Worm (Caenorhabditis elegans) whole organism, early embryonic: Measurements from ENCODE around the gene srlf-29.

ENCODE experiments used
- B0310.2 ChIP-seq: sonication (generic microtip); optimal IDR thresholded peaks from 2 replicates; lab custom pipeline; 2016; ENCODE audit warnings: mild to moderate bottlenecking, missing genetic modification characterization, missing compliant biosample characterization
- F13C5.2 ChIP-seq: sonication (generic microtip); optimal IDR thresholded peaks from 2 replicates; lab custom pipeline; 2017; ENCODE audit warnings: mild to moderate bottlenecking, missing genetic modification characterization, inconsistent platforms, missing compliant biosample characterization
- aly-1 ChIP-seq: sonication (generic microtip); optimal IDR thresholded peaks from 2 replicates; lab custom pipeline; 2016; ENCODE audit warnings: missing genetic modification characterization, missing compliant biosample characterization
- ama-1 ChIP-seq: fragments of 150-350 bp; optimal IDR thresholded peaks from 2 replicates; lab custom pipeline; 2014
- ceh-13 ChIP-seq: fragments of 200-800 bp; sonication (Bioruptor generic); optimal IDR thresholded peaks from 2 replicates; lab custom pipeline; 2018; ENCODE audit warnings: mild to moderate bottlenecking, missing genetic modification characterization, missing compliant biosample characterization
- ceh-36 ChIP-seq: sonication (generic microtip); optimal IDR thresholded peaks from 2 replicates; lab custom pipeline; 2016; ENCODE audit warnings: missing genetic modification characterization, inconsistent platforms, missing compliant biosample characterization
- ets-7 ChIP-seq: sonication (generic microtip); optimal IDR thresholded peaks from 2 replicates; lab custom pipeline; 2016; ENCODE audit warnings: missing genotype, missing genetic modification characterization, missing compliant biosample characterization
- flt-1 ChIP-seq: fragments of 200-800 bp; sonication (Bioruptor generic); IDR thresholded peaks from 2 replicates; pipeline ENCODE4 v1.3.6; 2022; ENCODE audit warnings: missing genetic modification characterization, missing compliant biosample characterization
- hmbx-1 ChIP-seq: sonication (generic microtip); optimal IDR thresholded peaks from 2 replicates; lab custom pipeline; 2016; ENCODE audit warnings: mild to moderate bottlenecking, missing genetic modification characterization, missing compliant biosample characterization
- hmg-4 ChIP-seq: fragments of 200-800 bp; sonication (Bioruptor generic); optimal IDR thresholded peaks from 2 replicates; lab custom pipeline; 2018; ENCODE audit warnings: mild to moderate bottlenecking, missing genetic modification characterization, missing compliant biosample characterization
- hnd-1 ChIP-seq: sonication (generic microtip); optimal IDR thresholded peaks from 2 replicates; lab custom pipeline; 2016; ENCODE audit warnings: missing genetic modification characterization, missing compliant biosample characterization
- pes-1 ChIP-seq: fragments of 200-800 bp; sonication (Bioruptor generic); IDR thresholded peaks from 2 replicates; pipeline ENCODE4 v1.3.6; 2022; ENCODE audit warnings: missing genetic modification reagents, missing genetic modification characterization, missing compliant biosample characterization
- scrt-1 ChIP-seq: fragments of 200-800 bp; sonication (Bioruptor generic); IDR thresholded peaks from 2 replicates; pipeline ENCODE4 v1.3.6; 2022; ENCODE audit warnings: missing genetic modification characterization, missing compliant biosample characterization
- sea-1 ChIP-seq: fragments of 200-800 bp; sonication (Bioruptor generic); conservative IDR thresholded peaks from 2 replicates; pipeline ENCODE4 v1.3.6; 2022; ENCODE audit warnings: missing genetic modification characterization, missing compliant biosample characterization
- tbx-11 ChIP-seq: fragments of 200-800 bp; sonication (Bioruptor generic); IDR thresholded peaks from 2 replicates; pipeline ENCODE4 v1.3.6; 2022; ENCODE audit warnings: missing genetic modification characterization, missing compliant biosample characterization
- tbx-37 ChIP-seq: fragments of 200-800 bp; sonication (Bioruptor generic); conservative IDR thresholded peaks from 2 replicates; pipeline ENCODE4 v1.3.6; 2022; ENCODE audit warnings: missing genetic modification reagents, missing genetic modification characterization, missing compliant biosample characterization
- tra-4 ChIP-seq: sonication (generic microtip); optimal IDR thresholded peaks from 2 replicates; lab custom pipeline; 2017; ENCODE audit warnings: missing genetic modification characterization, missing compliant biosample characterization

srlf-29 gene

ce11 chrII:1683742-1684141, 17.6 kb downstream of the srlf-29 start, which contains the start of gene fbxb-25:
Gene fbxb-25 (plus strand): TSS chrII:1684042.
- TF ChIP-seq B0310.2 (tag; lab: Kevin White, UChicago) (no peak), F13C5.2 (tag; lab: Kevin White, UChicago) (no peak), flt-1 (GFP tag; lab: Robert Waterston, UW) (no peak), hmbx-1 (tag; lab: Kevin White, UChicago) (no peak), aly-1 (no peak), ets-7 (tag; lab: Kevin White, UChicago) (no peak), ceh-13 (no peak), hmg-4 (no peak), ama-1 (lab: Kevin White, UChicago) (no peak), tra-4 (no peak), scrt-1 (no peak)

ce11 chrII:1688813-1689212, 22.7 kb downstream of the srlf-29 start, which contains the start of the genes fbxb-18 and fbxb-19:
Gene fbxb-18 (minus strand): TSS chrII:1688913.
Gene fbxb-19 (minus strand): TSS chrII:1689181.
- TF ChIP-seq tbx-37 (no peak), tra-4 (no peak), flt-1 (GFP tag; lab: Robert Waterston, UW) (no peak), aly-1 (no peak), pes-1 (GFP tag; lab: Robert Waterston, UW) (no peak), hmbx-1 (tag; lab: Kevin White, UChicago) (no peak), hnd-1 (tag; lab: Kevin White, UChicago) (no peak), hmg-4 (no peak), ama-1 (lab: Kevin White, UChicago) (no peak), scrt-1 (no peak), ceh-36 (no peak), ets-7 (tag; lab: Kevin White, UChicago) (no peak)

ce11 chrII:1691011-1691410, 24.9 kb downstream of the srlf-29 start, which contains the start of gene fbxc-22:
Gene fbxc-22 (minus strand): TSS chrII:1691111.
- no peak for TF ChIP-seq tbx-11
- TF ChIP-seq hmg-4 = no peak
- TF ChIP-seq ceh-13 = no peak
- TF ChIP-seq hmbx-1 (tag; lab: Kevin White, UChicago) = no peak
- TF ChIP-seq B0310.2 (tag; lab: Kevin White, UChicago) = no peak
- no peak for TF ChIP-seq sea-1 (GFP tag; lab: Robert Waterston, UW)
- TF ChIP-seq ceh-36 = no peak
- no peak for TF ChIP-seq tbx-37
- no peak for TF ChIP-seq ama-1 (lab: Kevin White, UChicago)
- TF ChIP-seq tra-4 = no peak
- TF ChIP-seq aly-1 = no peak
- no peak for TF ChIP-seq flt-1 (GFP tag; lab: Robert Waterston, UW)
- TF ChIP-seq ets-7 (tag; lab: Kevin White, UChicago) = no peak

- TF ChIP-seq ceh-36 (no peak), hnd-1 (tag; lab: Kevin White, UChicago) (no peak), aly-1 (no peak), ceh-13 (no peak), tbx-37 (no peak)
Measured at ce11 chrII:1692827-1693226, 26.7 kb downstream of the srlf-29 start, which contains the start of gene fbxc-21. Gene fbxc-21 (minus strand): TSS chrII:1692927.

DNA sequence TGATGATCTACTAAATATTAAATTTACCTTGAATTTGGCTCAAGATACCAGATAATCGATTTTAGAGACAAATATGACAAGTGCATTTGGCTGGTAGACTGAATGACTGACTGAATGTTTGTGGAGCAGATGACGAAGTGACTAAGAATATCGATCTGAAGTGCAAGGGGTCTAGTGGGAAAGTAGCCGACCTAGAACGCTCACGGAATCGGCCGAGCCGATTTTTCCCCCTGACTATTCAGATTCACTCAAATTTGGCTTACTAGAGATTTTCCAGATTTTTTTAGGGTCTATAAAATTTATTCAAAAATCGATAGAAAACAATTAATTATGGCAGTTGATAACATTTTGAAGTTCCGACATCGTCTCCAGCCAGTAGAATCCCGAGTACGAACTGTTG, 28.4 kb downstream of the srlf-29 start, which contains the start of gene fbxc-26:
Gene fbxc-26 (minus strand): TSS at position 101 of the 400 bp plus-strand sequence.
- TF ChIP-seq ceh-36 = no peak
- TF ChIP-seq B0310.2 (tag; lab: Kevin White, UChicago) = no peak
- no peak for TF ChIP-seq aly-1
- TF ChIP-seq hnd-1 (tag; lab: Kevin White, UChicago) = no peak
- TF ChIP-seq flt-1 (GFP tag; lab: Robert Waterston, UW) = no peak
- no peak for TF ChIP-seq ets-7 (tag; lab: Kevin White, UChicago)
- TF ChIP-seq scrt-1 = no peak
- TF ChIP-seq tra-4 = no peak
- TF ChIP-seq ceh-13 = no peak
- TF ChIP-seq tbx-37 = no peak
- no peak for TF ChIP-seq pes-1 (GFP tag; lab: Robert Waterston, UW)
- no peak for TF ChIP-seq F13C5.2 (tag; lab: Kevin White, UChicago)
- TF ChIP-seq tbx-11 = no peak
- no peak for TF ChIP-seq sea-1 (GFP tag; lab: Robert Waterston, UW)
- no peak for TF ChIP-seq hmbx-1 (tag; lab: Kevin White, UChicago)
- no peak for TF ChIP-seq ama-1 (lab: Kevin White, UChicago)
- TF ChIP-seq hmg-4 = no peak

DNA sequence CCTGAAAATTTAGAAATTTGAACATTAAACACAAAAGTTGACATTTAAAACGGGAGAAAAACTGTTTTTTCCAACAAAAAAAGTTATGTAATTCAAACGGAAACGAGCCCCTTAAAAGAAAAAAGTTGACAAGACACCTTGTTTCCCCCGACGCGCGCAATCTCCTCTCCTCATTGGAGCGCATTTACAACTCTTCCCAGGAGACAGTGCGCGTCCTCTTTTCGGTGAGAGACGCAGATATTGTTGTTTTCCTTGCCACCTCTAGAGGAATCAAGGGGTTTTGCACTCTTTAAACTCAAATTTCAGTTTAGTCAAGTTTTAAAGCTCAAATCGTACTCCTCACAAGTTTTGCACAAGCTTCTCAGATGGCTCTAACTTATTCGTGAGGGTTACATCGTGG, 29.7 kb downstream of the srlf-29 start, which contains the start of gene F58E1.13:
Gene F58E1.13 (minus strand): TSS at position 12 of the 400 bp plus-strand sequence.
- no peak for TF ChIP-seq hmbx-1 (tag; lab: Kevin White, UChicago)
- no peak for TF ChIP-seq tra-4
- TF ChIP-seq aly-1 = no peak
- TF ChIP-seq hmg-4 = no peak
- TF ChIP-seq tbx-11 = no peak
- TF ChIP-seq ceh-36 = no peak
- TF ChIP-seq ama-1 (lab: Kevin White, UChicago) = no peak
- no peak for TF ChIP-seq flt-1 (GFP tag; lab: Robert Waterston, UW)
- no peak for TF ChIP-seq ets-7 (tag; lab: Kevin White, UChicago)
- TF ChIP-seq F13C5.2 (tag; lab: Kevin White, UChicago) = no peak
- TF ChIP-seq tbx-37 = no peak
- TF ChIP-seq sea-1 (GFP tag; lab: Robert Waterston, UW) = no peak
- TF ChIP-seq scrt-1 = no peak
- TF ChIP-seq hnd-1 (tag; lab: Kevin White, UChicago) = no peak
- TF ChIP-seq ceh-13 = no peak
- no peak for TF ChIP-seq B0310.2 (tag; lab: Kevin White, UChicago)
- TF ChIP-seq pes-1 (GFP tag; lab: Robert Waterston, UW) = no peak

DNA sequence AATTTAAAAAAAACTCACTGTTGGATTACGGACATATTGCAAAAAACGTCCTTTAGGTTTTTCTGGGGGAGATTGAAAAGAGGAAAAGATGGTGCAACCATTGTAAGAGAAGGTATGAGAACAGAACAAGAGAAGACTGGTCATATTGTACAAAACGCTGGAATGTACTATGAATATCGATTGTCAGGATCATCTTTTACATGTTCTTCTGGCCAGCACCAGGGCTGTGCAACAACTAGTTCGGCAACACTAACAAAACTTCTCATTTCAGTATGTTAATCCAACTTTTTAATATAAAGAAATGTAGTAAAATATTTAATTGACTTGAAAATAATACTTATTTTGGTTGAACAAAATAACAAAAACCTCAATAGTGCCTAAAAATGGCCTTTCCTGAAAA, 37.2 kb downstream of the srlf-29 start, which contains the start of gene fbxb-47:
Gene fbxb-47 (minus strand): TSS at position 101 of the 400 bp plus-strand sequence.
- TF ChIP-seq tbx-11 = no peak
- TF ChIP-seq ama-1 (lab: Kevin White, UChicago) = no peak
- no peak for TF ChIP-seq B0310.2 (tag; lab: Kevin White, UChicago)
- TF ChIP-seq sea-1 (GFP tag; lab: Robert Waterston, UW) = no peak
- TF ChIP-seq ceh-13 = no peak
- no peak for TF ChIP-seq F13C5.2 (tag; lab: Kevin White, UChicago)
- TF ChIP-seq tbx-37 = no peak
- TF ChIP-seq tra-4 = no peak
- TF ChIP-seq ceh-36 = no peak
- no peak for TF ChIP-seq scrt-1
- no peak for TF ChIP-seq hmg-4

DNA sequence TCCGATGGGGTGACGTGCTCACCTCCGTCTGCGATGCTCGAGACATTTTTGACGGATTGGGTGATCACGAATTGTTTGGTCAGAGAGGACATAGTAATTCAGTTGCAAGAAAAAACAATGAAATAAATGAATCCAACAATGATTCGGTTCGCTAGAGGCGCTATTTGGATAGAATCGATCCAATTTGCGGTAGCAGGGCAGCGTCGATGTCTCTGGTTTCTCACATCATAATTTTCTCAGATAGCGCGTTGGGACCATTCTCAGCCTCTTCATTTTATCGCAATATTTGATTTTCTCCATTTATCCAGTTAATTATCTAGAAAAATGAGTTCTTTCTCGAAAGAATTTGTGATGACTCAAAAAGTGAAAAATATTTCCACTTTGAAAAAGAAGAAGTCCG, 40.3 kb downstream of the srlf-29 start, which contains the start of gene sdz-18:
Gene sdz-18 (minus strand): TSS at position 101 of the 400 bp plus-strand sequence.
- TF ChIP-seq B0310.2 (tag; lab: Kevin White, UChicago) (no peak), tra-4 (no peak), ama-1 (lab: Kevin White, UChicago) (no peak), flt-1 (GFP tag; lab: Robert Waterston, UW) (no peak), scrt-1 (no peak), F13C5.2 (tag; lab: Kevin White, UChicago) (no peak), ceh-36 (no peak), ceh-13 (no peak), hnd-1 (tag; lab: Kevin White, UChicago) (no peak), hmbx-1 (tag; lab: Kevin White, UChicago) (no peak), aly-1 (no peak)
